Worm (Caenorhabditis elegans): Measurements from ENCODE around the gene F22E5.17.

DNA sequence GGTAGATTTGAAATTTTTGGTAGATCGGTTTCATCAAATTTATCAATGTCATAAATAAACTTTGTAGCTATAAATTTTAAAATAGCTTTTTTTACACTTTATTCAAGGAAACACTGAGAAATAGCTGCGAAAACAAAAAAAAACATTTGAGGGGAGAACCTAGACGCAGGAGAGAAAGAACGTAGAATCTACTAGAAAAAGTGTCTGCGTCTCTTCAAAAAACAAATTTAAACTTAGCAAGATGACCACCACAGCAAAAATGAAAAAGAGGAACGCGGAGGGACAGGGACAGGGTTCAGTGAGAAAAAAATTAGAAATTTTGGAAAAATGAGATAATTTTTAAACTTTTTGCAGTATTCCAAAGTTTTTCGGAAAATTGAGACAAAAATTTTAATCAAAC is 28.8 kb upstream of the F22E5.17 start:
- no peak for TF ChIP-seq skn-1 (tag; optimal IDR thresholded peaks at IDR 0.05)
- TF ChIP-seq nhr-11 (tag; optimal IDR thresholded peaks at IDR 0.05): no peak
- TF ChIP-seq ama-1 (optimal IDR thresholded peaks at IDR 0.05): no peak
